Worm (Caenorhabditis elegans) whole organism, L4/young adult: ENCODE data around the gene B0302.2.

Experiments used
- W03F9.2 ChIP-seq: fragments of 150-350 bp; optimal IDR thresholded peaks from 2 replicates; lab custom pipeline; 2014; ENCODE audit warnings: missing biosample characterization, missing genetic modification characterization
- him-1 ChIP-seq: sonication (generic microtip); optimal IDR thresholded peaks from 2 replicates; lab custom pipeline; 2016; ENCODE audit warnings: missing genotype, missing genetic modification reagents, missing genetic modification characterization, missing compliant biosample characterization

ce11 chrX:17180135-17180534 is 1.8 kb downstream of the B0302.2 start:
- TF ChIP-seq W03F9.2 (tag; lab: Kevin White, UChicago) (no peak), him-1 (tag; lab: Kevin White, UChicago) (no peak)
